Worm (Caenorhabditis elegans) whole organism, L2 larva: ENCODE results near the gene srw-42.

ENCODE experiments used
- C34F6.9 ChIP-seq: fragments of 150-350 bp; optimal IDR thresholded peaks from 2 replicates; lab custom pipeline; 2014; ENCODE audit warnings: missing biosample characterization, missing genetic modification characterization
- R02D3.7 ChIP-seq: fragments of 150-350 bp; optimal IDR thresholded peaks from 2 replicates; lab custom pipeline; 2014; ENCODE audit warnings: missing biosample characterization, missing genetic modification characterization
- ama-1 ChIP-seq: fragments of 150-350 bp; optimal IDR thresholded peaks from 2 replicates; lab custom pipeline; 2018; ENCODE audit warnings: inconsistent platforms
- fos-1 ChIP-seq: fragments of 150-350 bp; optimal IDR thresholded peaks from 2 replicates; lab custom pipeline; 2014; ENCODE audit warnings: missing biosample characterization, missing genetic modification characterization
- lin-13 ChIP-seq: fragments of 150-350 bp; optimal IDR thresholded peaks from 2 replicates; lab custom pipeline; 2014; ENCODE audit warnings: missing biosample characterization, missing genetic modification reagents, missing genetic modification characterization
- mdl-1 ChIP-seq, 2 experiments: fragments of 150-350 bp in 1 of 2; sonication (generic microtip) in 1 of 2; optimal IDR thresholded peaks; 2 replicates each; lab custom pipeline; 2017; ENCODE audit warnings: missing biosample characterization in 2 of 2, missing genetic modification characterization in 2 of 2
- nhr-10 ChIP-seq: sonication (generic microtip); optimal IDR thresholded peaks from 2 replicates; lab custom pipeline; 2017; ENCODE audit warnings: missing biosample characterization, missing genetic modification characterization
- nhr-12 ChIP-seq: fragments of 150-350 bp; optimal IDR thresholded peaks from 2 replicates; lab custom pipeline; 2014; ENCODE audit warnings: missing biosample characterization, missing genetic modification characterization
- nhr-237 ChIP-seq: fragments of 150-350 bp; optimal IDR thresholded peaks from 2 replicates; lab custom pipeline; 2014; ENCODE audit warnings: missing biosample characterization, missing genetic modification characterization

ce11 chrV:16694538-16694937 is 906 bp upstream of the srw-42 start, which contains the start of gene srz-101:
- TF ChIP-seq nhr-10 (tag; lab: Kevin White, UChicago), result no peak
- no peak for TF ChIP-seq R02D3.7 (tag; lab: Kevin White, UChicago)
- TF ChIP-seq fos-1 (tag; lab: Kevin White, UChicago), result no peak
- TF ChIP-seq mdl-1 (tag; optimal IDR thresholded peaks at IDR 0.05; lab: Kevin White, UChicago), result no peak
- no peak for TF ChIP-seq nhr-237 (tag; lab: Kevin White, UChicago)
- no peak for TF ChIP-seq C34F6.9 (tag; lab: Kevin White, UChicago)
- TF ChIP-seq nhr-12 (tag; lab: Kevin White, UChicago), result no peak
- TF ChIP-seq lin-13, result no peak
- TF ChIP-seq ama-1 (lab: Kevin White, UChicago), result no peak
